Fruit fly (Drosophila melanogaster) whole organism: ENCODE results near the gene EMC3.

Experiments used
- psq ChIP-seq: fragments of >200 bp; optimal IDR thresholded peaks from 2 replicates; lab custom pipeline; 2017
- usp ChIP-seq: fragments of >200 bp; optimal IDR thresholded peaks from 2 replicates; lab custom pipeline; 2017; ENCODE audit warnings: missing biosample characterization, missing genetic modification characterization, mixed read lengths

- TF ChIP-seq psq (lab: Kevin White, UChicago) (no peak), usp (GFP tag; lab: Kevin White, UChicago) (no peak)
These were observed 39.2 kb downstream of the EMC3 start for dm6 chr2L:10693018-10693417.
